Fruit fly (Drosophila melanogaster) Kc167 (cell line): ENCODE measurements around the gene CG13068.

Source experiments
- Myc ChIP-seq: fragments of >200 bp; optimal IDR thresholded peaks from 2 replicates; lab custom pipeline; 2017; ENCODE audit warnings: missing external identifiers
- Sin3A ChIP-seq: fragments of >200 bp; optimal IDR thresholded peaks from 2 replicates; lab custom pipeline; 2018; ENCODE audit warnings: missing external identifiers
- psq ChIP-seq: fragments of >200 bp; optimal IDR thresholded peaks from 2 replicates; lab custom pipeline; 2017; ENCODE audit warnings: missing external identifiers
- ttk ChIP-seq: sonication (Bioruptor generic); optimal IDR thresholded peaks from 2 replicates; lab custom pipeline; 2017; ENCODE audit warnings: missing external identifiers

DNA sequence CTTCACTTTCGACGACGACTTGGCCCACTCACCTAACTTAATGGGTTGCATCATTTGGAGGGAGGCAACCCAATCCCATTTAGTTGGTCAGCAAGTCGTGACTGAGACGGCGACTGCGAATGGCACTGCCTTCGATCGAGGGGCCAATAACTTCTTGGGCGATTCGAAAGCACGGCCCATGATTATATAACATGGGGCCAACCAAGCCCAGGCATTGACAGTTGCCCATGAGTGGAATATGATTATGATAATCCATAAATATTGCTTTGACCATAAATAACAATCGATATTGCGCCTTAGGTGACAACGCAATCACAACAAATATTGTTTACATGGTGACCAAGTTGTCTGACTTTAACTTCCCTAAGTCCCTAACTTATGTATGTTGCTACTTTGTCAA, 14.6 kb downstream of the CG13068 start, which contains the start of gene CG13048:
- no peak for TF ChIP-seq Myc (lab: Kevin White, UChicago)
- no peak for TF ChIP-seq ttk (lab: Kevin White, UChicago)
- TF ChIP-seq psq (lab: Kevin White, UChicago): no peak
- no peak for TF ChIP-seq Sin3A
